Worm (Caenorhabditis elegans) whole organism, midembryonic: ENCODE results near the gene lbp-1.

ENCODE experiments used
- cog-1 ChIP-seq: sonication (generic microtip); optimal IDR thresholded peaks from 2 replicates; lab custom pipeline; 2016; ENCODE audit warnings: missing genetic modification characterization, missing compliant biosample characterization
- ztf-23 ChIP-seq: fragments of 200-800 bp; sonication (Bioruptor generic); IDR thresholded peaks from 2 replicates; pipeline ENCODE4 v1.3.6; 2022; ENCODE audit warnings: missing genetic modification reagents, missing genetic modification characterization, missing compliant biosample characterization

ce11 chrX:3301770-3302169 is 42.8 kb downstream of the lbp-1 start, which contains the start of gene F11D5.5:
- TF ChIP-seq ztf-23 (GFP tag; lab: Robert Waterston, UW), result no peak
- TF ChIP-seq cog-1 (tag; lab: Kevin White, UChicago), result no peak
